Worm (Caenorhabditis elegans) whole organism, L3 larva: ENCODE data around the gene C44C1.6.

ENCODE experiments used
- ama-1 ChIP-seq: fragments of 150-350 bp; optimal IDR thresholded peaks from 2 replicates; lab custom pipeline; 2018
- ceh-16 ChIP-seq: sonication (generic microtip); optimal IDR thresholded peaks from 2 replicates; lab custom pipeline; 2017; ENCODE audit warnings: missing biosample characterization, missing genetic modification characterization
- ceh-28 ChIP-seq: fragments of 150-350 bp; optimal IDR thresholded peaks from 2 replicates; lab custom pipeline; 2014; ENCODE audit warnings: missing biosample characterization, missing genetic modification reagents, missing genetic modification characterization
- ceh-82 ChIP-seq: fragments of 150-350 bp; optimal IDR thresholded peaks from 2 replicates; lab custom pipeline; 2014; ENCODE audit warnings: missing biosample characterization, missing genetic modification characterization
- ceh-9 ChIP-seq: sonication (generic microtip); optimal IDR thresholded peaks from 2 replicates; lab custom pipeline; 2018; ENCODE audit warnings: missing biosample characterization, missing genetic modification characterization
- egl-27 ChIP-seq: sonication (generic microtip); optimal IDR thresholded peaks from 4 replicates; lab custom pipeline; 2017; ENCODE audit warnings: missing biosample characterization, missing genetic modification reagents, missing genetic modification characterization
- elt-1 ChIP-seq: fragments of 150-350 bp; optimal IDR thresholded peaks from 2 replicates; lab custom pipeline; 2014; ENCODE audit warnings: missing biosample characterization, missing genetic modification characterization
- elt-2 ChIP-seq: sonication (generic microtip); optimal IDR thresholded peaks from 2 replicates; lab custom pipeline; 2016; ENCODE audit warnings: missing genetic modification reagents, mild to moderate bottlenecking, missing genetic modification characterization, missing compliant biosample characterization
- eor-1 ChIP-seq, 2 experiments: fragments of 150-350 bp; optimal IDR thresholded peaks; 2 replicates each; lab custom pipeline; 2014 to 2018; ENCODE audit warnings: missing biosample characterization in 2 of 2, missing genetic modification characterization in 2 of 2
- fkh-10 ChIP-seq: sonication (generic microtip); optimal IDR thresholded peaks from 2 replicates; lab custom pipeline; 2017; ENCODE audit warnings: missing biosample characterization, missing genetic modification reagents, missing genetic modification characterization
- fkh-2 ChIP-seq: fragments of 150-350 bp; optimal IDR thresholded peaks from 2 replicates; lab custom pipeline; 2014; ENCODE audit warnings: missing biosample characterization, missing genetic modification reagents, missing genetic modification characterization
- hmg-11 ChIP-seq: sonication (generic microtip); optimal IDR thresholded peaks from 2 replicates; lab custom pipeline; 2016; ENCODE audit warnings: missing genetic modification characterization, missing compliant biosample characterization
- jun-1 ChIP-seq: fragments of 150-350 bp; optimal IDR thresholded peaks from 2 replicates; lab custom pipeline; 2014; ENCODE audit warnings: missing biosample characterization, missing genetic modification reagents, missing genetic modification characterization
- lin-15B ChIP-seq: fragments of 150-350 bp; optimal IDR thresholded peaks from 2 replicates; lab custom pipeline; 2014; ENCODE audit warnings: missing biosample characterization, missing genetic modification characterization
- lin-39 ChIP-seq: fragments of 150-350 bp; optimal IDR thresholded peaks from 2 replicates; lab custom pipeline; 2018; ENCODE audit warnings: missing biosample characterization, missing genetic modification reagents, missing genetic modification characterization
- mdl-1 ChIP-seq: fragments of 150-350 bp; optimal IDR thresholded peaks from 2 replicates; lab custom pipeline; 2014; ENCODE audit warnings: missing biosample characterization, missing genetic modification characterization
- mml-1 ChIP-seq: fragments of 150-350 bp; sonication (generic microtip); optimal IDR thresholded peaks from 3 replicates; lab custom pipeline; 2014; ENCODE audit warnings: missing biosample characterization, missing genetic modification characterization
- nfya-1 ChIP-seq: sonication (generic microtip); optimal IDR thresholded peaks from 2 replicates; lab custom pipeline; 2017; ENCODE audit warnings: missing genetic modification characterization, mild to moderate bottlenecking, missing compliant biosample characterization, antibody characterized with exemption, moderate library complexity; ENCODE audit not compliant: insufficient read depth
- nhr-11 ChIP-seq: fragments of 150-350 bp; optimal IDR thresholded peaks from 2 replicates; lab custom pipeline; 2014; ENCODE audit warnings: missing biosample characterization, missing genetic modification characterization
- nhr-12 ChIP-seq: fragments of 150-350 bp; optimal IDR thresholded peaks from 2 replicates; lab custom pipeline; 2014; ENCODE audit warnings: missing biosample characterization, missing genetic modification characterization
- nhr-23 ChIP-seq: fragments of 150-350 bp; optimal IDR thresholded peaks from 2 replicates; lab custom pipeline; 2014; ENCODE audit warnings: missing biosample characterization, missing genetic modification reagents, missing genetic modification characterization
- nhr-237 ChIP-seq: fragments of 150-350 bp; optimal IDR thresholded peaks from 2 replicates; lab custom pipeline; 2014; ENCODE audit warnings: missing biosample characterization, missing genetic modification characterization
- nhr-25 ChIP-seq: sonication (generic microtip); optimal IDR thresholded peaks from 2 replicates; lab custom pipeline; 2017; ENCODE audit warnings: missing biosample characterization, missing genetic modification characterization
- nhr-43 ChIP-seq: sonication (generic microtip); optimal IDR thresholded peaks from 2 replicates; lab custom pipeline; 2016; ENCODE audit warnings: mild to moderate bottlenecking, missing genetic modification characterization, missing compliant biosample characterization; ENCODE audit not compliant: poor library complexity, severe bottlenecking
- nhr-67 ChIP-seq: fragments of 150-350 bp; optimal IDR thresholded peaks from 2 replicates; lab custom pipeline; 2014; ENCODE audit warnings: missing biosample characterization, missing genetic modification characterization
- pqm-1 ChIP-seq: fragments of 150-350 bp; optimal IDR thresholded peaks from 2 replicates; lab custom pipeline; 2017; ENCODE audit warnings: missing biosample characterization, missing genetic modification characterization, inconsistent platforms
- sea-2 ChIP-seq: fragments of 150-350 bp; sonication (generic microtip); optimal IDR thresholded peaks from 4 replicates; lab custom pipeline; 2014; ENCODE audit warnings: missing biosample characterization, missing genetic modification reagents, missing genetic modification characterization
- snpc-4 ChIP-seq: fragments of 150-350 bp; optimal IDR thresholded peaks from 2 replicates; lab custom pipeline; 2014; ENCODE audit warnings: missing biosample characterization, missing genetic modification characterization
- tbx-2 ChIP-seq: sonication (generic microtip); optimal IDR thresholded peaks from 2 replicates; lab custom pipeline; 2016; ENCODE audit warnings: mild to moderate bottlenecking, missing genetic modification characterization, missing compliant biosample characterization
- unc-39 ChIP-seq: sonication (generic microtip); optimal IDR thresholded peaks from 4 replicates; lab custom pipeline; 2017; ENCODE audit warnings: missing biosample characterization, missing genetic modification characterization
- unc-62 ChIP-seq: fragments of 150-350 bp; sonication (generic microtip); optimal IDR thresholded peaks from 4 replicates; lab custom pipeline; 2014; ENCODE audit warnings: missing biosample characterization, missing genetic modification reagents, missing genetic modification characterization
- zag-1 ChIP-seq: fragments of 150-350 bp; optimal IDR thresholded peaks from 2 replicates; lab custom pipeline; 2014; ENCODE audit warnings: missing biosample characterization, missing genetic modification characterization
- ztf-11 ChIP-seq: fragments of 150-350 bp; optimal IDR thresholded peaks from 2 replicates; lab custom pipeline; 2014; ENCODE audit warnings: missing biosample characterization, missing genetic modification characterization
- ztf-4 ChIP-seq: fragments of 150-350 bp; optimal IDR thresholded peaks from 2 replicates; lab custom pipeline; 2014; ENCODE audit warnings: missing biosample characterization, missing genetic modification characterization

C44C1.6 gene

DNA sequence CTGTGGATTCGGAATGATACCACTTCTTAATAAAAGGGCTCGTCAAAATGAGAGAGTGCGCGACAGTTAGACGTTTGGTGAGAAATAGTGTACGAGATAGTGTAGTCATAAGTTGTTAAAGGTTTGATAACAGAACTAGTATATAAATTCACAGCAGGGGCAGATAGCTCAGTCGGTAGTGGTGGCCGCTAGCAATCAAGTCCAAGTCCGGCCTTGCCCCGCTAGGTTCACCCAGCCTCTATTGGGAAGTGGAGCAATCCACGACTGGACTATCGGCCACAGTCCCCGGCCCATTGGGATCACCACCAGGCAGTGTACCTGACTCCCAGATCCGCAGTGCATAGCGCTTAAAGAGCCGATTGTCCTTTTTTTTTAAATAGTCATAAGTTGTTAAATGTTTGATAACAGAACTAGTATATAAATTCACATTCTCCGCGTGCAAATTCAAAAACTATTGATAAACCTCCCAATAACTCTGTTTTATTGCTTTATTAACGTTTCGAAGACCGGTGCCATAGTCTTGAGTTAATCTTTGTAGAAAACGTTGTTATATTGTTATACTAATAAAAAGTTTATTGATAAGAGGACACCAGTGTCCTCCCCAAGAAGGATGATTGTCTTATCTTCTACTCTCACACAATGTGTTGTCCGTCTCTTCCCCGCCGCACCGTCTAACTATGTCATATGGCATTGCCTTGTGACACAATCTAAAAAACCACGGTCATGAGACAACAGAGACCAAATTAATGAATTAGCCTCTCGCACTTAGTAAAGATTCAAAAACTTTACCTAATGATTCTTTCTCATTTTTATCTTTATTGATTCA is 40.8 kb upstream of the C44C1.6 start (continued):
- TF ChIP-seq egl-27 (no peak), ama-1 (lab: Kevin White, UChicago) (peak; percentile 64)

DNA sequence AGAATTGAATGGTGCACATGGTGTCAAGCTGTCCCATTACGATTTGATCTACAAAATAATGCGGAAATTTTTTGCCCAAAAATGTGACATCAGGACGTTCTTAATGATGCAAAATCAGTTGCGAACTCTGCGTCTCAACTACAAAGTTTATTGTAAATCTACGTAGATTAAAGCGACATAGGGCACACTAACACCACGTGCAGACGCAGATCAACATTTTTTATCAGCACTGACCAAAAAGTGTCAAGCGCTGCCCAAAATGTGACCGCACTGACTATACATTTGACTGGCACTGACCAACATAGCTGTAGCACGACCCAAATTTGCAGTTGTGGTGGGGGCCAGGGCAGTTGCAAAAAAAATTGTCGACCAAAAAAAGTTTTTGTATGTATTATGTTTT is 39.4 kb upstream of the C44C1.6 start:
- TF ChIP-seq unc-62 = no peak
- peak; percentile 59 for TF ChIP-seq elt-2 (tag; lab: Kevin White, UChicago)

DNA sequence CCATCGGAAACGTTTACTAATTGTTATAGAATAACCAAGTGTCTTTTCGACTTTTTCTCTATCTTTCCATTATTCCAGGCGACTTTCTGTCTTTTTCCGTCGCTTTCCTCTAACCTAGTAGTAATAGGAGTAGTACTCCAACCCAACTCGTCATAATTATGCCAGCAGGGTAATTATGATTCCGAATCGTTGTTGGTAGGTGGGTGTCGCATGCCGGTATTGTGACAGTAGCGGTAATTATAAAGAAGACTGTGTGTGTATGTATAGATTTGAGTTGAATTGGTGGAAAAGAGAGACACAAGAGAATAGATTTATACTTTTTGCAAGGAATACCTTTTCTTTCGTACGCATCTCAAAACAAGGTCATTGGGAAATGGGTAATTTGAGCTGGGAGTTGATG is 35.0 kb upstream of the C44C1.6 start:
- TF ChIP-seq nhr-25 (tag; lab: Kevin White, UChicago) (no peak), nhr-23 (tag; lab: Kevin White, UChicago) (peak; percentile 28)

- TF ChIP-seq unc-39 (tag; lab: Kevin White, UChicago) (no peak), nhr-12 (tag; lab: Kevin White, UChicago) (no peak), ceh-82 (no peak)
These were observed 34.0 kb upstream of the C44C1.6 start, which contains the start of gene cutl-21 for ce11 chrX:1004037-1004436. cutl-21 (plus strand) TSS chrX:1004337.

- no peak for TF ChIP-seq ztf-11 (tag; lab: Kevin White, UChicago)
- TF ChIP-seq mml-1 = no peak
- TF ChIP-seq lin-15B (tag; lab: Kevin White, UChicago) = no peak
- no peak for TF ChIP-seq eor-1 (tag; optimal IDR thresholded peaks at IDR 0.05; lab: Kevin White, UChicago)
- no peak for TF ChIP-seq nhr-237
- no peak for TF ChIP-seq nhr-23 (tag; lab: Kevin White, UChicago)
- TF ChIP-seq hmg-11 = no peak
- TF ChIP-seq tbx-2 (tag; lab: Kevin White, UChicago) = no peak
- no peak for TF ChIP-seq snpc-4 (tag; lab: Kevin White, UChicago)
- no peak for TF ChIP-seq pqm-1
- TF ChIP-seq nhr-11 = no peak
- no peak for TF ChIP-seq fkh-2 (tag; lab: Kevin White, UChicago)
- no peak for TF ChIP-seq nhr-43 (tag; lab: Kevin White, UChicago)
- no peak for TF ChIP-seq nhr-67 (tag; lab: Kevin White, UChicago)
- no peak for TF ChIP-seq ztf-4 (tag; lab: Kevin White, UChicago)
- TF ChIP-seq nhr-12 (tag; lab: Kevin White, UChicago) = no peak
- TF ChIP-seq nhr-25 (tag; lab: Kevin White, UChicago) = no peak
- no peak for TF ChIP-seq ceh-16 (tag; lab: Kevin White, UChicago)
- no peak for TF ChIP-seq ceh-82
These were observed 24.6 kb upstream of the C44C1.6 start for ce11 chrX:994678-995077.

DNA sequence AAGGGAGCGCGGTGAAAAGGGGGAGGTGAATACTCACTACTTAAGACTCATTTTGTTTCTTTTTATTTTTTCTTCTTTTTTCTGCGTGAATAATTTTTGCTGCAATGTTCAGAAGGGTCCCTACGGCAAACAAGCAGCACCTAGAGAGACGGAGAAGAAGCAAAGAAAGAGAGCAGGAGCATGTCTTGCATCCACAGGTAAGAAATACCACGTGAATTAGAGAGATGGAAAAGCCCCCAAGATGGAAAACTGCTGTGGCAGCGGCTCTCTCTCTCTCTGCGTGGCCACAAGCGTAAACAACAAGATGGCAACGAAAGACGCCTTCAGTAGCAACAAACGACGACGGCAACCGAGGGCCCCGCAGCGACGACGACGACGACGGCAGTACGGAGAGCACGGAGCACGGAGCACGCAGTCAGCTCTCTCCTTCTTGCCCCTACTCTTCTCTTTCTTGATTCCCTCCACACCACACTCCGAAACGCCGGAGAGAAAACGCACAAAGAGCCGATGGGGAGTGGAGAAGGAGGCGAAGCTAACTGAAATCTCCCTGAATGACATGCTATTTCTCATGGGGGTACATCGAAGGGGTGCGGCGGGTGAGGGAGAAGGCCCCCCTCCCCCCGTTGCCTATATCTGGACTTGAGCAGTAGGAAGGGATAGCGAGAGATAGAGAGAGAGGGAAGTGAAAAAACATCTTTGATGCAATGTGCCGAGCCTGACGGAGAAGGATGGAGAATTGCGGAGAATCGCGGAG is 22.8 kb upstream of the C44C1.6 start:
- peak; percentile 32 for TF ChIP-seq sea-2 (GFP tag; lab: Kevin White, UChicago)
- TF ChIP-seq lin-15B (tag; lab: Kevin White, UChicago) = no peak
- no peak for TF ChIP-seq ceh-9 (tag; lab: Kevin White, UChicago)
- peak; percentile 62 for TF ChIP-seq nfya-1 (tag; lab: Kevin White, UChicago)
- TF ChIP-seq zag-1 = peak; percentile 3
- TF ChIP-seq lin-39 (tag; lab: Kevin White, UChicago) = peak; percentile 15
- no peak for TF ChIP-seq nhr-12 (tag; lab: Kevin White, UChicago)
- peak; percentile 51 for TF ChIP-seq tbx-2 (tag; lab: Kevin White, UChicago)
- TF ChIP-seq fkh-10 (GFP tag; lab: Kevin White, UChicago) = peak; percentile 60
- peak; percentile 27 for TF ChIP-seq elt-1 (tag; lab: Kevin White, UChicago)
- TF ChIP-seq ceh-28 = peak; percentile 4
- peak; percentile 55 for TF ChIP-seq snpc-4 (tag; lab: Kevin White, UChicago)
- TF ChIP-seq jun-1 (tag; lab: Kevin White, UChicago) = no peak
- peak; percentile 57 for TF ChIP-seq hmg-11
- TF ChIP-seq mdl-1 = peak; percentile 49
